Fruit fly (Drosophila melanogaster) whole organism, pupa: ENCODE measurements around the gene Rab26.

Experiments
- CG10348 ChIP-seq: fragments of 200-800 bp; sonication (Bioruptor generic); IDR thresholded peaks from 2 replicates; pipeline ENCODE4 v1.3.6; 2022; ENCODE audit warnings: missing biosample characterization, missing genetic modification characterization
- CG12605 ChIP-seq: fragments of 200-800 bp; sonication (Bioruptor generic); IDR thresholded peaks from 2 replicates; pipeline ENCODE4 v1.3.6; 2022; ENCODE audit warnings: missing biosample characterization, missing genetic modification characterization
- CG13204 ChIP-seq: fragments of 200-800 bp; sonication (Bioruptor generic); optimal IDR thresholded peaks from 2 replicates; lab custom pipeline; 2018; ENCODE audit warnings: missing biosample characterization, mild to moderate bottlenecking, missing genetic modification characterization, moderate library complexity
- CG14655 ChIP-seq: fragments of 200-800 bp; sonication (Bioruptor generic); optimal IDR thresholded peaks from 3 replicates; lab custom pipeline; 2017; ENCODE audit warnings: mild to moderate bottlenecking, missing biosample characterization, missing genetic modification reagents, missing genetic modification characterization
- CG15710 ChIP-seq: fragments of 200-800 bp; sonication (Bioruptor generic); optimal IDR thresholded peaks from 2 replicates; lab custom pipeline; 2018; ENCODE audit warnings: missing biosample characterization, mild to moderate bottlenecking, missing genetic modification characterization, moderate library complexity
- CG17806 ChIP-seq: fragments of 200-800 bp; sonication (Bioruptor generic); optimal IDR thresholded peaks from 2 replicates; lab custom pipeline; 2018; ENCODE audit warnings: missing biosample characterization, mild to moderate bottlenecking, missing genetic modification characterization, moderate library complexity
- CG32121 ChIP-seq: fragments of 200-800 bp; sonication (Bioruptor generic); IDR thresholded peaks from 2 replicates; pipeline ENCODE4 v1.3.6; 2022; ENCODE audit warnings: missing biosample characterization, missing genetic modification characterization
- CG34367 ChIP-seq: fragments of 200-800 bp; sonication (Bioruptor generic); optimal IDR thresholded peaks from 2 replicates; lab custom pipeline; 2018; ENCODE audit warnings: missing biosample characterization, mild to moderate bottlenecking, missing genetic modification characterization
- CG4496 ChIP-seq: fragments of 200-800 bp; sonication (Bioruptor generic); IDR thresholded peaks from 3 replicates; pipeline ENCODE4 v1.3.6; 2022; ENCODE audit warnings: missing biosample characterization, missing genetic modification characterization
- CG8159 ChIP-seq: fragments of 200-800 bp; sonication (Bioruptor generic); optimal IDR thresholded peaks from 3 replicates; lab custom pipeline; 2018; ENCODE audit warnings: missing biosample characterization, mild to moderate bottlenecking, missing genetic modification characterization, moderate library complexity
- CG8301 ChIP-seq: fragments of 200-800 bp; sonication (Bioruptor generic); optimal IDR thresholded peaks from 2 replicates; lab custom pipeline; 2018; ENCODE audit warnings: missing biosample characterization, mild to moderate bottlenecking, missing genetic modification characterization
- CG9948 ChIP-seq: fragments of 200-800 bp; sonication (Bioruptor generic); optimal IDR thresholded peaks from 2 replicates; lab custom pipeline; 2018; ENCODE audit warnings: missing biosample characterization, mild to moderate bottlenecking, missing genetic modification characterization, moderate library complexity
- D1 ChIP-seq: fragments of 200-800 bp; sonication (Bioruptor generic); optimal IDR thresholded peaks from 2 replicates; lab custom pipeline; 2018; ENCODE audit warnings: missing biosample characterization, mild to moderate bottlenecking, missing genetic modification characterization, moderate library complexity
- EcR ChIP-seq: fragments of 200-800 bp; sonication (Bioruptor generic); optimal IDR thresholded peaks from 3 replicates; lab custom pipeline; 2019; ENCODE audit warnings: missing biosample characterization, missing genetic modification characterization, mild to moderate bottlenecking, moderate library complexity, missing genetic modification reagents
- Ets98B ChIP-seq: fragments of 200-800 bp; sonication (Bioruptor generic); IDR thresholded peaks from 2 replicates; pipeline ENCODE4 v1.3.6; 2022; ENCODE audit warnings: missing biosample characterization, missing genetic modification characterization
- Pif1A ChIP-seq: fragments of 200-800 bp; sonication (Bioruptor generic); optimal IDR thresholded peaks from 3 replicates; lab custom pipeline; 2016; ENCODE audit warnings: missing biosample characterization, missing genetic modification characterization
- Pif1B ChIP-seq: fragments of 200-800 bp; sonication (Bioruptor generic); optimal IDR thresholded peaks from 3 replicates; lab custom pipeline; 2016; ENCODE audit warnings: missing biosample characterization, missing genetic modification characterization
- Snoo ChIP-seq: fragments of 200-800 bp; sonication (Bioruptor generic); optimal IDR thresholded peaks from 3 replicates; lab custom pipeline; 2017; ENCODE audit warnings: missing biosample characterization, mild to moderate bottlenecking, missing genetic modification characterization, inconsistent platforms
- fd96Ca ChIP-seq: fragments of 200-800 bp; sonication (Bioruptor generic); IDR thresholded peaks from 3 replicates; pipeline ENCODE4 v1.3.6; 2022; ENCODE audit warnings: missing biosample characterization, missing genetic modification characterization
- gl ChIP-seq: fragments of 200-800 bp; sonication (Bioruptor generic); optimal IDR thresholded peaks from 2 replicates; lab custom pipeline; 2018; ENCODE audit warnings: missing biosample characterization, mild to moderate bottlenecking, missing genetic modification characterization
- rn ChIP-seq: fragments of 200-800 bp; sonication (Bioruptor generic); IDR thresholded peaks from 2 replicates; pipeline ENCODE4 v1.3.6; 2022; ENCODE audit warnings: missing biosample characterization, missing genetic modification characterization

Gene Rab26

DNA sequence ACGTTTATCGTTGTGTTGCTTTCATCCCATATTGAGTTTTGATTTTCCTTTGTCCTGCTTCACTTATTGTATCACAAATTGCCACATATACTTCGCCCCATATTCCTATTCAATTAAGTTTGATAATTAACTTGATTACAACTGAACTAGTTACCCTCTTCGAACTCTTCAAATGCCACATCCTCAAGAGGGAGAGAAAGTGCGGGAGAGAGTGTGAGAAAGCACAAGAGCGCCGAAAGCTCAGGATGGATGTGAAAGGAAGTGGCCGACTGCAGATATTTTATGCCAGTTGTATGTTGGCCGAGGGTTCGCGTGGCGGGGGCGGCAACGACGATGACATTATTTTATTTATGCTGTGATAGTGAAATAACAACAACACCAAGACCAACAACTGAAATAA lies at the start of gene Rab26:
Rab26 (plus strand) TSS at position 301 of the 400 bp plus-strand sequence.
- no peak for TF ChIP-seq Pif1B (GFP tag; lab: Kevin White, UChicago)
- TF ChIP-seq CG9948: no peak
- TF ChIP-seq CG32121: no peak
- no peak for TF ChIP-seq CG34367
- no peak for TF ChIP-seq D1 (tag; lab: Kevin White, UChicago)
- TF ChIP-seq rn: no peak
- no peak for TF ChIP-seq CG12605 (GFP tag; lab: Robert Waterston, UW)
- TF ChIP-seq Ets98B: no peak
- no peak for TF ChIP-seq CG8159 (tag; lab: Kevin White, UChicago)
- TF ChIP-seq CG4496: no peak
- no peak for TF ChIP-seq CG10348 (GFP tag; lab: Robert Waterston, UW)
- TF ChIP-seq EcR (GFP tag; lab: Kevin White, UChicago): no peak
- no peak for TF ChIP-seq CG13204 (GFP tag; lab: Kevin White, UChicago)
- TF ChIP-seq Pif1A (GFP tag; lab: Kevin White, UChicago): no peak
- no peak for TF ChIP-seq Snoo
- no peak for TF ChIP-seq gl (tag; lab: Kevin White, UChicago)

DNA sequence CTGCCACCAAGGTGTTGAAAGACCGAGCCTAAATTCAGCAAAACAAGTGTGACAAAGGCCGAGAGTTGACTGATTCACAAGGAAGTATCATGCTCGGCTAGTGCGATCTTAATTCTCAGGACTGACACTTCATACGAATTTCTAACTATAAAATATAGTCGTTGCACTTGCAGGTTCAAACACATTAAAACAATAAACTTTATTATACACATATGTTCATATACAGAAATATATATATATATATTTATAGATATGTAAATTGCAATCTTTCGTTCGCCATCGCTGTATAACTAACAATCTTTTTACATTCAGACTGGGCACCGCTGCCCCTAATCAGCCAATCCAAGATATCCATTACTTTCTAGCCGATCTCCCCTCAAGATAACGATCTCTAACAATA lies 48.1 kb upstream of the Rab26 start, which contains the start of gene CG9389:
CG9389 (minus strand) TSS at position 101 of the 400 bp plus-strand sequence.
- TF ChIP-seq CG8159 (tag; lab: Kevin White, UChicago): no peak
- no peak for TF ChIP-seq gl (tag; lab: Kevin White, UChicago)
- no peak for TF ChIP-seq CG13204 (GFP tag; lab: Kevin White, UChicago)
- no peak for TF ChIP-seq CG34367
- no peak for TF ChIP-seq Pif1B (GFP tag; lab: Kevin White, UChicago)
- TF ChIP-seq, all 21 proteins: peak for 0

dm6 chr3L:21273504-21273903 lies 45.1 kb upstream of the Rab26 start:
- TF ChIP-seq CG10348 (GFP tag; lab: Robert Waterston, UW) (no peak), fd96Ca (GFP tag; lab: Robert Waterston, UW) (no peak), CG12605 (GFP tag; lab: Robert Waterston, UW) (no peak), rn (no peak), CG4496 (no peak), CG34367 (no peak), CG8301 (tag; lab: Kevin White, UChicago) (no peak), Ets98B (no peak), CG32121 (no peak), CG8159 (tag; lab: Kevin White, UChicago) (no peak)

DNA sequence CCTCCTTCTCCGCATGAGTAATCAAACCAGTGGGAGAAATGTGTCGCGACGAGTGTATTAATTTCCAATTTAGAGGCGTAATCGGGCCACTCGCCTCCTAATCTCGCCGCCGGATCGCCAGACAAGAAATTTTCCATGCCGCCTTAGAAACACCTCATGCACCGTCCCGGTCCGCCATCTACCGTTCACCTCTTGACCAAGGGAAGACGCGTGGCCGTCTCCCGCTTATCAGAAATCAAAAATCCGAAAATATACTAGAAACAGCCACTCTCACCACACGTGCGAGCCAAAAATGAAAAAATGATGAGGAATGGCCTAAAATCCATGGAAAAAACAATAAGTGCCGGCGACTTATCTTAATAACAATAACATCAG lies 42.7 kb upstream of the Rab26 start:
- no peak for TF ChIP-seq Ets98B
- TF ChIP-seq CG32121: no peak
- no peak for TF ChIP-seq CG8301 (tag; lab: Kevin White, UChicago)
- no peak for TF ChIP-seq D1 (tag; lab: Kevin White, UChicago)
- TF ChIP-seq CG4496: no peak
- no peak for TF ChIP-seq fd96Ca (GFP tag; lab: Robert Waterston, UW)
- TF ChIP-seq CG9948: no peak
- no peak for TF ChIP-seq gl (tag; lab: Kevin White, UChicago)
- no peak for TF ChIP-seq rn
- TF ChIP-seq Pif1B (GFP tag; lab: Kevin White, UChicago): no peak
- TF ChIP-seq Pif1A (GFP tag; lab: Kevin White, UChicago): no peak
- TF ChIP-seq CG34367: no peak
- no peak for TF ChIP-seq CG15710 (tag; lab: Kevin White, UChicago)
- TF ChIP-seq CG12605 (GFP tag; lab: Robert Waterston, UW): no peak
- TF ChIP-seq CG13204 (GFP tag; lab: Kevin White, UChicago): no peak
- TF ChIP-seq CG10348 (GFP tag; lab: Robert Waterston, UW): no peak
- TF ChIP-seq CG17806 (tag; lab: Kevin White, UChicago): no peak

- peak; percentile 17; the same call in 1 of the 2 replicates for TF ChIP-seq Ets98B
- no peak for TF ChIP-seq CG4496
- TF ChIP-seq rn: no peak
- peak; percentile 38 for TF ChIP-seq CG9948
- peak; percentile 5 for TF ChIP-seq CG15710 (tag; lab: Kevin White, UChicago)
- peak; percentile 19 for TF ChIP-seq CG17806 (tag; lab: Kevin White, UChicago)
- no peak for TF ChIP-seq CG14655
- 0 out of 2 replicates have a peak, but pooled peaks have one; percentile 18 for TF ChIP-seq CG12605 (GFP tag; lab: Robert Waterston, UW)
- no peak for TF ChIP-seq Pif1B (GFP tag; lab: Kevin White, UChicago)
- peak; percentile 12 for TF ChIP-seq Snoo
- peak; percentile 45 for TF ChIP-seq CG8159 (tag; lab: Kevin White, UChicago)
- TF ChIP-seq CG34367: no peak
- TF ChIP-seq CG10348 (GFP tag; lab: Robert Waterston, UW): no peak
- TF ChIP-seq, all 21 proteins: peak for 7
Measured at dm6 chr3L:21276296-21277257, 42.0 kb upstream of the Rab26 start.

dm6 chr3L:21277897-21278530 lies 40.6 kb upstream of the Rab26 start:
- TF ChIP-seq CG8159 (tag; lab: Kevin White, UChicago) (no peak), CG13204 (GFP tag; lab: Kevin White, UChicago) (no peak), CG14655 (no peak), CG15710 (tag; lab: Kevin White, UChicago) (no peak), Pif1A (GFP tag; lab: Kevin White, UChicago) (no peak), Snoo (no peak), CG32121 (no peak), CG4496 (no peak), EcR (GFP tag; lab: Kevin White, UChicago) (no peak), D1 (tag; lab: Kevin White, UChicago) (no peak)
- TF ChIP-seq, all 21 proteins: peak for 0
